Fruit fly (Drosophila melanogaster) whole organism, embryonic: ENCODE data around the gene Inx7.

ENCODE experiments used
- ATbp ChIP-seq: fragments of 200-800 bp; sonication (Bioruptor generic); optimal IDR thresholded peaks from 2 replicates; lab custom pipeline; 2017; ENCODE audit warnings: missing biosample characterization, mild to moderate bottlenecking, missing genetic modification characterization, missing genetic modification reagents
- Abd-B ChIP-seq: fragments of 200-800 bp; sonication (Bioruptor generic); optimal IDR thresholded peaks from 2 replicates; lab custom pipeline; 2018; ENCODE audit warnings: missing biosample characterization, mild to moderate bottlenecking, missing genetic modification characterization, moderate library complexity
- Ada2b ChIP-seq: fragments of 200-800 bp; sonication (Bioruptor generic); IDR thresholded peaks from 2 replicates; pipeline ENCODE4 v1.3.6; 2022; ENCODE audit warnings: missing biosample characterization, missing genetic modification characterization
- CG1024 ChIP-seq: fragments of 200-800 bp; sonication (Bioruptor generic); IDR thresholded peaks from 2 replicates; pipeline ENCODE4 v1.3.6; 2022; ENCODE audit warnings: missing biosample characterization, missing genetic modification characterization
- CG10321 ChIP-seq: fragments of 200-800 bp; sonication (Bioruptor generic); IDR thresholded peaks from 2 replicates; pipeline ENCODE4 v1.3.6; 2022; ENCODE audit warnings: missing biosample characterization, missing genetic modification characterization
- CG12236 ChIP-seq: fragments of 200-800 bp; sonication (Bioruptor generic); optimal IDR thresholded peaks from 2 replicates; lab custom pipeline; 2016; ENCODE audit warnings: missing biosample characterization, missing genetic modification characterization
- CG13894 ChIP-seq: fragments of 200-800 bp; sonication (Bioruptor generic); optimal IDR thresholded peaks from 3 replicates; lab custom pipeline; 2018; ENCODE audit warnings: missing biosample characterization, mild to moderate bottlenecking, missing genetic modification characterization, moderate library complexity
- CG14441 ChIP-seq: fragments of 200-800 bp; sonication (Bioruptor generic); IDR thresholded peaks from 2 replicates; pipeline ENCODE4 v1.3.6; 2022; ENCODE audit warnings: missing biosample characterization, missing genetic modification characterization
- CG15479 ChIP-seq: fragments of 200-800 bp; sonication (Bioruptor generic); optimal IDR thresholded peaks from 3 replicates; lab custom pipeline; 2019; ENCODE audit warnings: missing biosample characterization, mild to moderate bottlenecking, missing genetic modification characterization, moderate library complexity
- CG1603 ChIP-seq: fragments of 200-800 bp; sonication (Bioruptor generic); optimal IDR thresholded peaks from 2 replicates; lab custom pipeline; 2019; ENCODE audit warnings: missing biosample characterization, mild to moderate bottlenecking, missing genetic modification characterization, moderate library complexity
- CG17568 ChIP-seq: fragments of 200-800 bp; sonication (Bioruptor generic); optimal IDR thresholded peaks from 2 replicates; lab custom pipeline; 2018; ENCODE audit warnings: missing biosample characterization, mild to moderate bottlenecking, missing genetic modification characterization, moderate library complexity
- CG18599 ChIP-seq: fragments of 200-800 bp; sonication (Bioruptor generic); optimal IDR thresholded peaks from 3 replicates; lab custom pipeline; 2017; ENCODE audit warnings: missing biosample characterization, missing genetic modification characterization, mild to moderate bottlenecking, moderate library complexity, missing genetic modification reagents
- CG2889 ChIP-seq: fragments of 200-800 bp; sonication (Bioruptor generic); IDR thresholded peaks from 3 replicates; pipeline ENCODE4 v1.3.6; 2022; ENCODE audit warnings: missing biosample characterization, missing genetic modification characterization
- CG30020 ChIP-seq: fragments of 200-800 bp; optimal IDR thresholded peaks from 2 replicates; lab custom pipeline; 2019; ENCODE audit warnings: missing biosample characterization, mild to moderate bottlenecking, missing genetic modification characterization, moderate library complexity
- CG43689 ChIP-seq: fragments of 200-800 bp; sonication (Bioruptor generic); IDR thresholded peaks from 2 replicates; pipeline ENCODE4 v1.3.6; 2022; ENCODE audit warnings: missing biosample characterization, missing genetic modification characterization
- CG7745 ChIP-seq: fragments of 200-800 bp; sonication (Bioruptor generic); optimal IDR thresholded peaks from 2 replicates; lab custom pipeline; 2018; ENCODE audit warnings: missing biosample characterization, mild to moderate bottlenecking, missing genetic modification characterization, moderate library complexity
- CG7963 ChIP-seq: fragments of 200-800 bp; sonication (Bioruptor generic); IDR thresholded peaks from 3 replicates; pipeline ENCODE4 v1.3.6; 2022; ENCODE audit warnings: missing biosample characterization, missing genetic modification characterization; ENCODE audit not compliant: partially characterized antibody
- CG8478 ChIP-seq: fragments of >200 bp; optimal IDR thresholded peaks from 2 replicates; lab custom pipeline; 2018
- CTCF ChIP-seq: fragments of 200-800 bp; sonication (Bioruptor generic); optimal IDR thresholded peaks from 2 replicates; lab custom pipeline; 2017; ENCODE audit warnings: missing biosample characterization, mild to moderate bottlenecking, missing genetic modification characterization, moderate library complexity
- D19B ChIP-seq: fragments of 200-800 bp; sonication (Bioruptor generic); optimal IDR thresholded peaks from 2 replicates; lab custom pipeline; 2017; ENCODE audit warnings: missing biosample characterization, mild to moderate bottlenecking, missing genetic modification characterization
- Dad ChIP-seq: fragments of 200-800 bp; sonication (Bioruptor generic); optimal IDR thresholded peaks from 3 replicates; lab custom pipeline; 2016; ENCODE audit warnings: missing biosample characterization, missing genetic modification characterization
- Dip2 ChIP-seq: fragments of 200-800 bp; sonication (Bioruptor generic); IDR thresholded peaks from 2 replicates; pipeline ENCODE4 v1.3.6; 2022; ENCODE audit warnings: missing biosample characterization, missing genetic modification characterization
- Ets65A ChIP-seq: fragments of 200-800 bp; sonication (Bioruptor generic); peaks from one replicate; lab custom pipeline; 2016; ENCODE audit warnings: missing biosample characterization, missing genetic modification characterization
- H15 ChIP-seq: fragments of 200-800 bp; sonication (Bioruptor generic); IDR thresholded peaks from 3 replicates; pipeline ENCODE4 v1.3.6; 2022; ENCODE audit warnings: missing biosample characterization, missing genetic modification characterization
- HmgD ChIP-seq: fragments of 200-800 bp; sonication (Bioruptor generic); optimal IDR thresholded peaks from 3 replicates; lab custom pipeline; 2016; ENCODE audit warnings: missing biosample characterization, missing genetic modification characterization
- Hsf ChIP-seq: fragments of 200-800 bp; sonication (Bioruptor generic); optimal IDR thresholded peaks from 3 replicates; lab custom pipeline; 2016; ENCODE audit warnings: missing biosample characterization, missing genetic modification characterization
- MESR4 ChIP-seq: fragments of 200-800 bp; sonication (Bioruptor generic); optimal IDR thresholded peaks from 2 replicates; lab custom pipeline; 2018; ENCODE audit warnings: missing biosample characterization, mild to moderate bottlenecking, missing genetic modification characterization, moderate library complexity
- Meics ChIP-seq: fragments of 200-800 bp; sonication (Bioruptor generic); optimal IDR thresholded peaks from 2 replicates; lab custom pipeline; 2017; ENCODE audit warnings: missing biosample characterization, mild to moderate bottlenecking, missing genetic modification characterization
- NFAT ChIP-seq: fragments of 200-800 bp; sonication (Bioruptor generic); IDR thresholded peaks from 2 replicates; pipeline ENCODE4 v1.3.6; 2022; ENCODE audit warnings: missing biosample characterization, missing genetic modification characterization
- NfI ChIP-seq: fragments of 200-800 bp; sonication (Bioruptor generic); optimal IDR thresholded peaks from 3 replicates; lab custom pipeline; 2018; ENCODE audit warnings: missing biosample characterization, mild to moderate bottlenecking, missing genetic modification characterization, moderate library complexity
- Ravus ChIP-seq: fragments of 200-800 bp; sonication (Bioruptor generic); IDR thresholded peaks from 2 replicates; pipeline ENCODE4 v1.3.6; 2022; ENCODE audit warnings: missing biosample characterization, missing genetic modification characterization
- Trl ChIP-seq, 3 experiments: fragments of >200 bp in 2 of 3; fragments of 200-800 bp in 1 of 3; sonication (Bioruptor generic) in 1 of 3; optimal IDR thresholded peaks; 2 replicates in 1 of 3; 3 replicates in 2 of 3; lab custom pipeline; 2016 to 2017; ENCODE audit warnings: missing biosample characterization in 1 of 3, missing genetic modification characterization in 1 of 3
- Vsx1 ChIP-seq: fragments of 200-800 bp; sonication (Bioruptor generic); optimal IDR thresholded peaks from 2 replicates; lab custom pipeline; 2017; ENCODE audit warnings: missing biosample characterization, mild to moderate bottlenecking, missing genetic modification characterization, missing genetic modification reagents
- ac ChIP-seq: fragments of 200-800 bp; sonication (Bioruptor generic); optimal IDR thresholded peaks from 3 replicates; lab custom pipeline; 2017; ENCODE audit warnings: missing biosample characterization, mild to moderate bottlenecking, missing genetic modification characterization
- cad ChIP-seq: fragments of >200 bp; optimal IDR thresholded peaks from 2 replicates; lab custom pipeline; 2017; ENCODE audit warnings: missing biosample characterization, missing genetic modification characterization
- cg ChIP-seq: fragments of 200-800 bp; sonication (Bioruptor generic); optimal IDR thresholded peaks from 3 replicates; lab custom pipeline; 2019; ENCODE audit warnings: missing biosample characterization, mild to moderate bottlenecking, missing genetic modification characterization, moderate library complexity
- fd96Cb ChIP-seq: fragments of 200-800 bp; sonication (Bioruptor generic); optimal IDR thresholded peaks from 2 replicates; lab custom pipeline; 2018; ENCODE audit warnings: missing biosample characterization, mild to moderate bottlenecking, missing genetic modification characterization, moderate library complexity
- lilli ChIP-seq: fragments of 200-800 bp; sonication (Bioruptor generic); optimal IDR thresholded peaks from 3 replicates; lab custom pipeline; 2016; ENCODE audit warnings: missing biosample characterization, missing genetic modification characterization
- nau ChIP-seq: fragments of 200-800 bp; sonication (Bioruptor generic); optimal IDR thresholded peaks from 3 replicates; lab custom pipeline; 2017; ENCODE audit warnings: missing biosample characterization, mild to moderate bottlenecking, missing genetic modification characterization, missing genetic modification reagents
- nom ChIP-seq: fragments of 200-800 bp; sonication (Bioruptor generic); optimal IDR thresholded peaks from 2 replicates; lab custom pipeline; 2017; ENCODE audit warnings: missing biosample characterization, missing genetic modification characterization, mild to moderate bottlenecking, moderate library complexity, missing genetic modification reagents
- pb ChIP-seq: fragments of 200-800 bp; sonication (Bioruptor generic); optimal IDR thresholded peaks from 3 replicates; lab custom pipeline; 2016; ENCODE audit warnings: missing biosample characterization, missing genetic modification characterization
- ranshi ChIP-seq: fragments of 200-800 bp; sonication (Bioruptor generic); IDR thresholded peaks from 2 replicates; pipeline ENCODE4 v1.3.6; 2022; ENCODE audit warnings: missing biosample characterization, missing genetic modification characterization
- sens ChIP-seq: fragments of 200-800 bp; sonication (Bioruptor generic); peaks from one replicate; lab custom pipeline; 2016; ENCODE audit warnings: missing biosample characterization, missing genetic modification characterization
- so ChIP-seq: fragments of 200-800 bp; sonication (Bioruptor generic); IDR thresholded peaks from 3 replicates; pipeline ENCODE4 v1.3.6; 2022; ENCODE audit warnings: missing biosample characterization, missing genetic modification characterization
- tll ChIP-seq, 2 experiments: fragments of 200-800 bp in 1 of 2; fragments of >200 bp in 1 of 2; sonication (Bioruptor generic) in 1 of 2; optimal IDR thresholded peaks; 2 replicates each; lab custom pipeline; 2017 to 2019; ENCODE audit warnings: missing biosample characterization in 2 of 2, missing genetic modification characterization in 2 of 2, mild to moderate bottlenecking in 1 of 2, moderate library complexity in 1 of 2
- unc-4 ChIP-seq: fragments of 200-800 bp; sonication (Bioruptor generic); IDR thresholded peaks from 2 replicates; pipeline ENCODE4 v1.3.6; 2022; ENCODE audit warnings: missing biosample characterization, missing genetic modification characterization; ENCODE audit not compliant: partially characterized antibody
- zen ChIP-seq: fragments of 200-800 bp; sonication (Bioruptor generic); optimal IDR thresholded peaks from 3 replicates; lab custom pipeline; 2018; ENCODE audit warnings: missing biosample characterization, mild to moderate bottlenecking, missing genetic modification characterization, moderate library complexity

Gene Inx7

dm6 chrX:7037061-7037460, 43.6 kb upstream of the Inx7 start:
- no peak for TF ChIP-seq H15 (GFP tag; lab: Robert Waterston, UW)
- TF ChIP-seq cad (GFP tag; lab: Kevin White, UChicago) = peak; percentile 97
- TF ChIP-seq Ets65A (GFP tag; lab: Kevin White, UChicago) = peak; percentile 68
- peak; percentile 63 for TF ChIP-seq zen (tag; lab: Kevin White, UChicago)
- peak in 1 of 2 experiments; percentile 58 for TF ChIP-seq tll (GFP tag; optimal IDR thresholded peaks at IDR 0.05; lab: Kevin White, UChicago)
- peak; percentile 67 for TF ChIP-seq CG15479 (GFP tag; lab: Kevin White, UChicago)
- TF ChIP-seq, all 482 proteins: peak for 5

DNA sequence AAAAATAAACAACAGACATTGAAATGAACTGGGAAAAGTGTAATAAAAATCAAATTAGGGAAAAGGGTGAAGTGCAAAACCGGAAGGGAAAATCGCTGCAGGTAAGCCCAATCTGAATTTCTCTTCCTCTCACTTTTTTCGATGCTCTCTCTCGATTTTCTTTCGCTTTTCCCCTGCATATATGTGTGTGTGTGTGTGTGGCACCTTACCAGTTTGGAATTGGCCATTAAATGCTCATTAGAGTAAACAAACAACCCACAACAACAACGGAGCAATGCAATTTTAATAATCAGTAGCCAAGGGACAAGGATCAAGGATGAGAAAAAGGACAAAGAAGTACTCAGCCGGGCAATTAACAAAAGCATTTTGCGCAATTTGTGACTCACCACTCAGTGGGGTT, 41.5 kb upstream of the Inx7 start:
- TF ChIP-seq Vsx1 (GFP tag; lab: Kevin White, UChicago) (no peak), Ravus (GFP tag; lab: Robert Waterston, UW) (no peak), CG1024 (no peak), Ada2b (GFP tag; lab: Robert Waterston, UW) (no peak), CG15479 (GFP tag; lab: Kevin White, UChicago) (peak; percentile 41), nau (GFP tag; lab: Kevin White, UChicago) (no peak), ranshi (GFP tag; lab: Robert Waterston, UW) (no peak), tll (GFP tag; optimal IDR thresholded peaks at IDR 0.05; lab: Kevin White, UChicago) (peak in 1 of 2 experiments; percentile 53), Meics (GFP tag; lab: Kevin White, UChicago) (no peak), CG12236 (GFP tag; lab: Kevin White, UChicago) (no peak), CG13894 (no peak), zen (tag; lab: Kevin White, UChicago) (peak; percentile 93)

DNA sequence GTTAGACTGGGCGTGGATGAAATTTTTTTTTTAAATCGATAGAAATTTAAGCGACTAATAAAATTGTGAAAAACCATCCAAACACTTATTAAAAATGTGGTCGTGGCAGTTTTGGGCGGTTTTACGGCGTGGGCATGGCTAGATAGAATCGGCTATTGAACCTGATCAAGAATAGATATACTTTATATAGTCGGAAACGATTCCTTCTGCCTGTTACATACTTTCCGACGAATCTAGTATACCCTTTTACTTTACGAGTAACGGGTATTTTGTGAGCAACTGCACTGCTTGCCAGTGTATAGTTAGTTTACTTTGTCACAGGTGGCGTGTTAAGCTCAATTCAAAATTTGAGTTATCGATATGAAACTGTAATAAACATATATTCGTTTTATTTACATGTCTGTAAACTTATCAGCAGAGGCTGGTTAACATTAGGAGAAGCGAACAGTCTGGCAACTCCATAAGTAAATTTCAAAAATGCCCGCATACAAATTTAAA, 21.6 kb upstream of the Inx7 start:
- TF ChIP-seq CG30020 (tag; lab: Kevin White, UChicago) (peak; percentile 15), CG14441 (GFP tag; lab: Robert Waterston, UW) (peak; percentile 37), Dad (GFP tag; lab: Kevin White, UChicago) (peak; percentile 54), so (peak; percentile 36; the same call in 1 of the 3 replicates), CG7963 (peak; percentile 46; the same call in 1 of the 3 replicates), D19B (GFP tag; lab: Kevin White, UChicago) (peak; percentile 31), pb (GFP tag; lab: Kevin White, UChicago) (no peak), CG1603 (tag; lab: Kevin White, UChicago) (peak; percentile 59), NfI (GFP tag; lab: Kevin White, UChicago) (peak; percentile 40), CTCF (GFP tag; lab: Kevin White, UChicago) (peak; percentile 96), Trl (optimal IDR thresholded peaks at IDR 0.05; lab: Kevin White, UChicago) (no peak), Trl (GFP tag; optimal IDR thresholded peaks at IDR 0.05; lab: Kevin White, UChicago) (peak; percentile 67), CG2889 (no peak), NFAT (GFP tag; lab: Robert Waterston, UW) (peak; percentile 58; the same call in 1 of the 2 replicates), CG17568 (GFP tag; lab: Kevin White, UChicago) (no peak), fd96Cb (no peak), CG10321 (GFP tag; lab: Robert Waterston, UW) (no peak), HmgD (GFP tag; lab: Kevin White, UChicago) (peak; percentile 48), CG18599 (GFP tag; lab: Kevin White, UChicago) (peak; percentile 47), nom (GFP tag; lab: Kevin White, UChicago) (no peak), unc-4 (GFP tag; lab: Robert Waterston, UW) (peak; percentile 71), ATbp (no peak), ac (GFP tag; lab: Kevin White, UChicago) (no peak), cg (GFP tag; lab: Kevin White, UChicago) (no peak), sens (peak; percentile 93), Hsf (GFP tag; lab: Kevin White, UChicago) (peak; percentile 55), lilli (GFP tag; lab: Kevin White, UChicago) (peak; percentile 84), CG8478 (lab: Kevin White, UChicago) (no peak), CG43689 (GFP tag; lab: Robert Waterston, UW) (0 out of 2 replicates have a peak, but pooled peaks have one; percentile 7), Dip2 (GFP tag; lab: Robert Waterston, UW) (peak; percentile 93), Abd-B (GFP tag; lab: Kevin White, UChicago) (peak; percentile 48), MESR4 (GFP tag; lab: Kevin White, UChicago) (peak; percentile 21), CG7745 (tag; lab: Kevin White, UChicago) (no peak)
